Fruit fly (Drosophila melanogaster): ENCODE results near the gene CG33177.
A peak's percentile ranks its signal among the peaks of the same experiment; 100 is the strongest.

The CG33177 gene

DNA sequence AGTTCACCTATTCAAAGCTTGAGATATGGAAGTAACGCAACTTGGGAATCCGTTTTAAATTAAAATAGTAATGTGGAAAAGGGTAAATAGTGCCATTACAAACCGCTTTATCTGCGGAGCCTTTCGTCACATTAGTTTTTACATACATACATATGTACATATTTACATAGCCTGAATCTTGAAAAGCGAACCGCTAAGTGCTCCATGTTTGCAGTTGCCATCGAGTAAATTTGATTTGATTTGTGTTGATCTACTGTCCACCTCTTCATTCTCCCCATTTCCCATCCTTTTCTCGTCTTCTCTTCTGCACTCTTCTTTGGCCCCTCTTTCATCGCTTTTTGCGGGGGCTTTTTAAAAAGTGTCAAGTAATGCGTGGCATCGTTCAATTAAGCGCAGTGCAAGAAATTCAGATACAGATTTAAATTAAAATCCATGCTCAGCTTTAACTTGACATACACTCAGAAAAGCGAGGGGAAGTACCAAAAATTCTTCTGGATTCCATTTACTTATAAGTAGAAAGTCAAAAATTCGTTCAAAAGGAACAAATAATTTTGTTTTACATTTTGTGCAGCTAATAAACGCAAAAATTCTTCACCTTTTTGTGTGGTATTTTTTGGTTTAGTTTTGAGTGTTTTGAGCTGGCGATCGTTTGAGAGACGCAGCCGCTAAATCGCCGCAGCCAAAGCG, 38.0 kb upstream of the CG33177 start (continued):
- peak; percentile 78 for TF ChIP-seq Atf6 (GFP tag; IDR thresholded peaks at IDR 0.05)
- TF ChIP-seq CG30020 (tag; optimal IDR thresholded peaks at IDR 0.05), result peak; percentile 1
- TF ChIP-seq CG11093 (GFP tag; IDR thresholded peaks at IDR 0.05), result peak; percentile 48; the same call in 1 of the 3 replicates
- TF ChIP-seq CG17361 (GFP tag; IDR thresholded peaks at IDR 0.05), result peak; percentile 57; the same call in 2 of the 3 replicates
- TF ChIP-seq CG12299 (tag; optimal IDR thresholded peaks at IDR 0.05), result peak; percentile 84
- peak; percentile 82 for TF ChIP-seq Nf-YA (GFP tag; IDR thresholded peaks at IDR 0.05)
- peak; percentile 23 for TF ChIP-seq ab (GFP tag; optimal IDR thresholded peaks at IDR 0.05)
- peak; percentile 92 for TF ChIP-seq chm (GFP tag; IDR thresholded peaks at IDR 0.05)
- TF ChIP-seq btn (GFP tag; optimal IDR thresholded peaks at IDR 0.05), result peak; percentile 79
- no peak for TF ChIP-seq BEAF-32 (GFP tag; optimal IDR thresholded peaks at IDR 0.05)
- TF ChIP-seq gem (tag; optimal IDR thresholded peaks at IDR 0.05), result peak; percentile 79
- peak; percentile 86 for TF ChIP-seq CG15011 (GFP tag; optimal IDR thresholded peaks at IDR 0.05)
- peak; percentile 20 for TF ChIP-seq ssp (GFP tag; IDR thresholded peaks at IDR 0.05)
- TF ChIP-seq CG8388 (GFP tag; optimal IDR thresholded peaks at IDR 0.05), result peak; percentile 39
- peak; percentile 29 for TF ChIP-seq crol (GFP tag; IDR thresholded peaks at IDR 0.05)
- TF ChIP-seq dati (GFP tag; IDR thresholded peaks at IDR 0.05), result peak; percentile 55; the same call in 1 of the 2 replicates
- no peak for TF ChIP-seq CG11560 (tag; IDR thresholded peaks at IDR 0.05)
- TF ChIP-seq mld (GFP tag; IDR thresholded peaks at IDR 0.05; ENCODE audit: partially characterized antibody), result no peak
- TF ChIP-seq CG9609 (GFP tag; optimal IDR thresholded peaks at IDR 0.05), result peak; percentile 47
- peak; percentile 91 for TF ChIP-seq CG33213 (GFP tag; optimal IDR thresholded peaks at IDR 0.05)
- TF ChIP-seq prd (optimal IDR thresholded peaks at IDR 0.05), result no peak
- peak; percentile 46; the same call in 1 of the 3 replicates for TF ChIP-seq prd (GFP tag; IDR thresholded peaks at IDR 0.05)
- TF ChIP-seq insv (GFP tag; optimal IDR thresholded peaks at IDR 0.05), result peak in 1 of 2 experiments; percentile 64
- TF ChIP-seq Neu2 (GFP tag; optimal IDR thresholded peaks at IDR 0.05; ENCODE audit: borderline replicate concordance), result no peak
- TF ChIP-seq CG4282 (GFP tag; optimal IDR thresholded peaks at IDR 0.05), result no peak
- no peak for TF ChIP-seq ham (GFP tag; IDR thresholded peaks at IDR 0.05)
- peak; percentile 72 for TF ChIP-seq CG11247 (GFP tag; IDR thresholded peaks at IDR 0.05)
- peak; percentile 81 for TF ChIP-seq ara (GFP tag; IDR thresholded peaks at IDR 0.05)
- no peak; the same call in 2 of the 3 replicates for TF ChIP-seq tgo (GFP tag; IDR thresholded peaks at IDR 0.05)
- TF ChIP-seq CG18476 (GFP tag; optimal IDR thresholded peaks at IDR 0.05), result peak; percentile 81
- TF ChIP-seq disco-r (GFP tag; optimal IDR thresholded peaks at IDR 0.05), result peak; percentile 21
- TF ChIP-seq eve (GFP tag; optimal IDR thresholded peaks at IDR 0.05), result peak in 1 of 2 experiments; percentile 82
- peak; percentile 72 for TF ChIP-seq CG3163 (GFP tag; optimal IDR thresholded peaks at IDR 0.05)
- peak; percentile 47 for TF ChIP-seq Nf-YC (tag; optimal IDR thresholded peaks at IDR 0.05)
- TF ChIP-seq CG11085 (GFP tag; IDR thresholded peaks at IDR 0.05), result peak; percentile 41; the same call in 1 of the 2 replicates
- peak; percentile 67 for TF ChIP-seq pb (GFP tag; optimal IDR thresholded peaks at IDR 0.05)
- TF ChIP-seq CG18011 (GFP tag; optimal IDR thresholded peaks at IDR 0.05), result peak; percentile 28
- peak; percentile 12 for TF ChIP-seq CG32532 (GFP tag; IDR thresholded peaks at IDR 0.05)
- TF ChIP-seq wor (GFP tag; IDR thresholded peaks at IDR 0.05), result no peak
- TF ChIP-seq zen (tag; optimal IDR thresholded peaks at IDR 0.05), result no peak
- TF ChIP-seq CG11504 (tag; optimal IDR thresholded peaks at IDR 0.05), result peak; percentile 83
- peak; percentile 15 for TF ChIP-seq D19B (GFP tag; optimal IDR thresholded peaks at IDR 0.05)
- peak; percentile 89 for TF ChIP-seq CG5953 (GFP tag; IDR thresholded peaks at IDR 0.05)
- peak; percentile 88 for TF ChIP-seq CG33557 (GFP tag; optimal IDR thresholded peaks at IDR 0.05)
- peak; percentile 74 for TF ChIP-seq Sox102F (GFP tag; optimal IDR thresholded peaks at IDR 0.05)
- TF ChIP-seq wek (GFP tag; optimal IDR thresholded peaks at IDR 0.05), result peak; percentile 95
- peak; percentile 45 for TF ChIP-seq sug (tag; optimal IDR thresholded peaks at IDR 0.05)
- TF ChIP-seq CG1024 (GFP tag; IDR thresholded peaks at IDR 0.05), result peak; percentile 84; the same call in 1 of the 2 replicates
- TF ChIP-seq wdn (GFP tag; IDR thresholded peaks at IDR 0.05), result 0 out of 2 replicates have a peak, but pooled peaks have one; percentile 27
- no peak for TF ChIP-seq Adf1 (GFP tag; IDR thresholded peaks at IDR 0.05)

Data from whole organism, embryonic.